Worm (Caenorhabditis elegans) whole organism, L2 larva: ENCODE measurements around the gene C38D4.7.

Experiments
- C34F6.9 ChIP-seq: fragments of 150-350 bp; optimal IDR thresholded peaks from 2 replicates; lab custom pipeline; 2014; ENCODE audit warnings: missing biosample characterization, missing genetic modification characterization
- R02D3.7 ChIP-seq: fragments of 150-350 bp; optimal IDR thresholded peaks from 2 replicates; lab custom pipeline; 2014; ENCODE audit warnings: missing biosample characterization, missing genetic modification characterization
- Y55F3AM.14 ChIP-seq: fragments of 200-800 bp; sonication (Bioruptor generic); optimal IDR thresholded peaks from 2 replicates; lab custom pipeline; 2018; ENCODE audit warnings: mild to moderate bottlenecking, missing genetic modification characterization, missing compliant biosample characterization
- ZK546.5 ChIP-seq: sonication (generic microtip); optimal IDR thresholded peaks from 2 replicates; lab custom pipeline; 2017; ENCODE audit warnings: missing biosample characterization, missing genetic modification characterization
- ama-1 ChIP-seq: fragments of 150-350 bp; optimal IDR thresholded peaks from 2 replicates; lab custom pipeline; 2018; ENCODE audit warnings: inconsistent platforms
- blmp-1 ChIP-seq: sonication (generic microtip); optimal IDR thresholded peaks from 2 replicates; lab custom pipeline; 2017; ENCODE audit warnings: missing genetic modification characterization, mild to moderate bottlenecking, missing compliant biosample characterization, antibody characterized with exemption, moderate library complexity; ENCODE audit not compliant: insufficient read depth
- ceh-16 ChIP-seq: fragments of 150-350 bp; optimal IDR thresholded peaks from 2 replicates; lab custom pipeline; 2014; ENCODE audit warnings: missing biosample characterization, missing genetic modification characterization
- ceh-82 ChIP-seq: fragments of 150-350 bp; optimal IDR thresholded peaks from 2 replicates; lab custom pipeline; 2014; ENCODE audit warnings: missing biosample characterization, missing genetic modification characterization
- dmd-4 ChIP-seq: sonication (generic microtip); optimal IDR thresholded peaks from 2 replicates; lab custom pipeline; 2017; ENCODE audit warnings: missing biosample characterization, missing genetic modification characterization
- egl-27 ChIP-seq: sonication (generic microtip); optimal IDR thresholded peaks from 3 replicates; lab custom pipeline; 2017; ENCODE audit warnings: missing biosample characterization, missing genetic modification reagents, missing genetic modification characterization
- elt-3 ChIP-seq: sonication (generic microtip); optimal IDR thresholded peaks from 2 replicates; lab custom pipeline; 2017; ENCODE audit warnings: missing biosample characterization, missing genetic modification characterization
- gmeb-1 ChIP-seq: fragments of 150-350 bp; optimal IDR thresholded peaks from 2 replicates; lab custom pipeline; 2014; ENCODE audit warnings: missing biosample characterization, missing genetic modification characterization
- lin-11 ChIP-seq: fragments of 150-350 bp; sonication (generic microtip); optimal IDR thresholded peaks from 2 replicates; lab custom pipeline; 2014; ENCODE audit warnings: missing biosample characterization, missing genetic modification characterization, inconsistent platforms, mixed read lengths
- lin-13 ChIP-seq: fragments of 150-350 bp; optimal IDR thresholded peaks from 2 replicates; lab custom pipeline; 2014; ENCODE audit warnings: missing biosample characterization, missing genetic modification reagents, missing genetic modification characterization
- lsy-2 ChIP-seq, 2 experiments: fragments of 150-350 bp in 1 of 2; sonication (generic microtip) in 1 of 2; optimal IDR thresholded peaks; 2 replicates each; lab custom pipeline; 2014 to 2017; ENCODE audit warnings: missing biosample characterization in 2 of 2, missing genetic modification characterization in 2 of 2
- mab-5 ChIP-seq: fragments of 150-350 bp; optimal IDR thresholded peaks from 2 replicates; lab custom pipeline; 2014; ENCODE audit warnings: missing biosample characterization, missing genetic modification characterization
- mbf-1 ChIP-seq: sonication (generic microtip); optimal IDR thresholded peaks from 2 replicates; lab custom pipeline; 2017; ENCODE audit warnings: missing biosample characterization, missing genetic modification characterization
- mdl-1 ChIP-seq, 2 experiments: fragments of 150-350 bp in 1 of 2; sonication (generic microtip) in 1 of 2; optimal IDR thresholded peaks; 2 replicates each; lab custom pipeline; 2017; ENCODE audit warnings: missing biosample characterization in 2 of 2, missing genetic modification characterization in 2 of 2
- nhr-12 ChIP-seq: fragments of 150-350 bp; optimal IDR thresholded peaks from 2 replicates; lab custom pipeline; 2014; ENCODE audit warnings: missing biosample characterization, missing genetic modification characterization
- nhr-129 ChIP-seq: fragments of 150-350 bp; optimal IDR thresholded peaks from 2 replicates; lab custom pipeline; 2014; ENCODE audit warnings: missing biosample characterization, missing genetic modification characterization
- nhr-23 ChIP-seq: fragments of 150-350 bp; optimal IDR thresholded peaks from 2 replicates; lab custom pipeline; 2014; ENCODE audit warnings: missing biosample characterization, missing genetic modification reagents, missing genetic modification characterization
- nhr-237 ChIP-seq: fragments of 150-350 bp; optimal IDR thresholded peaks from 2 replicates; lab custom pipeline; 2014; ENCODE audit warnings: missing biosample characterization, missing genetic modification characterization
- nhr-25 ChIP-seq: fragments of 150-350 bp; sonication (generic microtip); optimal IDR thresholded peaks from 3 replicates; lab custom pipeline; 2014; ENCODE audit warnings: missing biosample characterization, missing genetic modification characterization
- nhr-6 ChIP-seq: fragments of 150-350 bp; optimal IDR thresholded peaks from 2 replicates; lab custom pipeline; 2014; ENCODE audit warnings: missing biosample characterization, missing genetic modification characterization
- nhr-77 ChIP-seq: fragments of 150-350 bp; optimal IDR thresholded peaks from 2 replicates; lab custom pipeline; 2014; ENCODE audit warnings: missing biosample characterization, missing genetic modification characterization
- sem-4 ChIP-seq: fragments of 150-350 bp; optimal IDR thresholded peaks from 2 replicates; lab custom pipeline; 2014; ENCODE audit warnings: missing biosample characterization, missing genetic modification reagents, missing genetic modification characterization
- skn-1 ChIP-seq: sonication (generic microtip); optimal IDR thresholded peaks from 2 replicates; lab custom pipeline; 2017; ENCODE audit warnings: missing biosample characterization, missing genetic modification characterization
- snpc-4 ChIP-seq: fragments of 150-350 bp; optimal IDR thresholded peaks from 2 replicates; lab custom pipeline; 2014; ENCODE audit warnings: missing biosample characterization, missing genetic modification characterization
- unc-55 ChIP-seq: fragments of 150-350 bp; sonication (generic microtip); optimal IDR thresholded peaks from 3 replicates; lab custom pipeline; 2014; ENCODE audit warnings: missing biosample characterization, missing genetic modification reagents, missing genetic modification characterization
- unc-62 ChIP-seq: fragments of 150-350 bp; optimal IDR thresholded peaks from 2 replicates; lab custom pipeline; 2014; ENCODE audit warnings: missing biosample characterization, missing genetic modification reagents, missing genetic modification characterization
- zag-1 ChIP-seq: fragments of 150-350 bp; optimal IDR thresholded peaks from 2 replicates; lab custom pipeline; 2014; ENCODE audit warnings: missing biosample characterization, missing genetic modification characterization
- ztf-1 ChIP-seq: fragments of 200-800 bp; sonication (Bioruptor generic); conservative IDR thresholded peaks from 2 replicates; pipeline ENCODE4 v1.3.6; 2022; ENCODE audit warnings: missing genetic modification characterization, missing compliant biosample characterization
- ztf-11 ChIP-seq: sonication (generic microtip); optimal IDR thresholded peaks from 2 replicates; lab custom pipeline; 2017; ENCODE audit warnings: missing biosample characterization, missing genetic modification characterization
- ztf-4 ChIP-seq: fragments of 150-350 bp; optimal IDR thresholded peaks from 2 replicates; lab custom pipeline; 2014; ENCODE audit warnings: missing biosample characterization, missing genetic modification characterization

The C38D4.7 gene

DNA sequence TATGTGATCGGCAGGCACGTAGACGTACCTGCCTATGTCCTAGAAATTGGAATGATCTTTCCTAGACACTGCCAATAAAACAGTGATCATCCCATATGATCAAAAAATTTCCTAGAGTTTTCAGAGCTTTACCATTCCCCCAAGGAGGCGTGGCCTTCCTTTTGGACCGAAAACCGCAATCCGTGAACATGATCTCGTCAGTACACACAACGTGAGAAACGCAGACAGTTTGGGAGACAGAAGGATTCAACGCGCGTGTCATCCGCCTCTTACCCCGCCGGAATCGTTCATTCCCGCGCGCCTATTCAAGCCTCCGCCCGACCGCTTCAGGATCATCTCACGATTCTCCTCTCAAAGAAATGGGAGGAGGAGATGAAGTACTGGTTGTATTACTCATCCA, 45.6 kb downstream of the C38D4.7 start, which contains the start of gene B0393.5:
B0393.5 (plus strand) TSS at position 301 of the 400 bp plus-strand sequence.
- TF ChIP-seq nhr-77 (tag; lab: Kevin White, UChicago) = no peak
- TF ChIP-seq ceh-16 (tag; lab: Kevin White, UChicago) = no peak
- TF ChIP-seq elt-3 (tag; lab: Kevin White, UChicago) = no peak
- TF ChIP-seq nhr-12 = no peak
- TF ChIP-seq ztf-11 (tag; lab: Kevin White, UChicago) = no peak
- no peak for TF ChIP-seq lin-11
- TF ChIP-seq dmd-4 (tag; lab: Kevin White, UChicago) = no peak
- TF ChIP-seq nhr-129 (tag; lab: Kevin White, UChicago) = no peak
- TF ChIP-seq blmp-1 (tag; lab: Kevin White, UChicago) = no peak
- no peak for TF ChIP-seq mab-5
- TF ChIP-seq C34F6.9 (tag; lab: Kevin White, UChicago) = no peak
- TF ChIP-seq nhr-6 (tag; lab: Kevin White, UChicago) = no peak
- no peak for TF ChIP-seq ZK546.5
- no peak for TF ChIP-seq nhr-237 (tag; lab: Kevin White, UChicago)
- no peak for TF ChIP-seq sem-4 (tag; lab: Kevin White, UChicago)
- TF ChIP-seq lsy-2 (tag; optimal IDR thresholded peaks at IDR 0.05; lab: Kevin White, UChicago) = no peak
- no peak for TF ChIP-seq Y55F3AM.14 (GFP tag; lab: Kevin White, UChicago)

DNA sequence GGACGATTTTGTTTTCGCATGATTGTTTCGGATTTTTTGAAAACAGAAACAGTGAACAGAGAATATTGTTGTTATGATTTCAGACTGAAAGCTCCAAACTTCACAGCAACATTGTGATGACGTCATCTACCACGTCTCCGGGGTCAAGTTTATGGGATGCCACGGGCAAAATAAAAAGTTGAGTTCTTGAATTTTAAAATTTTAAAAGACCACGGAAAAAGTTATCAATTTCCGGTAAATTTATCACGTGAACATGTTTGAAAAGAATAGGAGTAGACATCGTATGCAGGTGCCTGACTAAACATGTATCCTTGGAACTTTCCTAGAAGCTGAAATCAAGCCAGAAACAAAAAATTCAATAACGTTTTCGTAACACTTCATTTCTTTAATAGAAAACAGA, 47.6 kb downstream of the C38D4.7 start, which contains the start of gene B0393.4:
B0393.4 (minus strand) TSS at position 101 of the 400 bp plus-strand sequence.
- TF ChIP-seq nhr-129 (tag; lab: Kevin White, UChicago) (no peak), ceh-16 (tag; lab: Kevin White, UChicago) (no peak), zag-1 (tag; lab: Kevin White, UChicago) (no peak), blmp-1 (tag; lab: Kevin White, UChicago) (no peak), R02D3.7 (tag; lab: Kevin White, UChicago) (no peak), snpc-4 (tag; lab: Kevin White, UChicago) (no peak), nhr-25 (no peak), gmeb-1 (tag; lab: Kevin White, UChicago) (no peak), nhr-12 (no peak), egl-27 (tag; lab: Kevin White, UChicago) (no peak), mdl-1 (tag; optimal IDR thresholded peaks at IDR 0.05; lab: Kevin White, UChicago) (no peak), lsy-2 (tag; optimal IDR thresholded peaks at IDR 0.05; lab: Kevin White, UChicago) (no peak), skn-1 (no peak), ceh-82 (tag; lab: Kevin White, UChicago) (no peak), unc-55 (GFP tag; lab: Kevin White, UChicago) (no peak), dmd-4 (tag; lab: Kevin White, UChicago) (no peak), mab-5 (no peak), mbf-1 (tag; lab: Kevin White, UChicago) (no peak)

DNA sequence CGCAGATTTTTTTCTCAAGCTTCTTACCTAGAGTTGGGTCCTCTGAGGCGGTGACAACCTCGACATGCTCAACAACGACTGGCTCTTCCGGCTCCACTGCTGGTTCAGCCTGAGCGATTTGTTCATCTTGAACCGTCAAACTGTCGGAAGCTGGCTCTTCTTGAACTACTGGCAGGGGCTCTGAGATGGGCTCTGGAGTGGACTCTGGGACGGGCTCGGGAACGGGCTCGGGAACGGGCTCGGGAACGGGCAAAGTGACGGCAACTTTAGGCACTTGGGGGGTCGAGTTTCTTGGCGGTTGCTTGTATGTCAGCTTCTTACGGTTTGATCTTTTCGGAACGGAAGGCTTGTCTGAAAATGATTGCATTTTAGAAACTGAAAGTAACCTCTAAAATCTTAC, 48.2 kb downstream of the C38D4.7 start:
- TF ChIP-seq mdl-1 (tag; optimal IDR thresholded peaks at IDR 0.05; lab: Kevin White, UChicago) = no peak
- TF ChIP-seq nhr-77 (tag; lab: Kevin White, UChicago) = no peak
- TF ChIP-seq nhr-23 (tag; lab: Kevin White, UChicago) = no peak
- no peak for TF ChIP-seq ceh-82 (tag; lab: Kevin White, UChicago)
- TF ChIP-seq ztf-1 = no peak
- no peak for TF ChIP-seq ztf-4 (tag; lab: Kevin White, UChicago)
- TF ChIP-seq unc-62 (GFP tag; lab: Kevin White, UChicago) = no peak
- TF ChIP-seq lin-11 = no peak
- no peak for TF ChIP-seq blmp-1 (tag; lab: Kevin White, UChicago)
- no peak for TF ChIP-seq egl-27 (tag; lab: Kevin White, UChicago)
- TF ChIP-seq ama-1 (lab: Kevin White, UChicago) = no peak
- no peak for TF ChIP-seq lin-13 (GFP tag; lab: Kevin White, UChicago)
- TF ChIP-seq, all 48 proteins: peak for 0
